Worm (Caenorhabditis elegans) whole organism, L4/young adult: Measurements from ENCODE around the gene thoc-7.

Experiments
- W03F9.2 ChIP-seq: fragments of 150-350 bp; optimal IDR thresholded peaks from 2 replicates; lab custom pipeline; 2014; ENCODE audit warnings: missing biosample characterization, missing genetic modification characterization
- dao-5 ChIP-seq: sonication (generic microtip); optimal IDR thresholded peaks from 2 replicates; lab custom pipeline; 2016; ENCODE audit warnings: missing genotype, missing genetic modification characterization, moderate library complexity, missing compliant biosample characterization
- him-1 ChIP-seq: sonication (generic microtip); optimal IDR thresholded peaks from 2 replicates; lab custom pipeline; 2016; ENCODE audit warnings: missing genotype, missing genetic modification reagents, missing genetic modification characterization, missing compliant biosample characterization

thoc-7 gene

ce11 chrIV:13880803-13881202, 1.7 kb upstream of the thoc-7 start:
- TF ChIP-seq W03F9.2, result no peak
- no peak for TF ChIP-seq him-1 (tag; lab: Kevin White, UChicago)
- TF ChIP-seq dao-5 (tag; lab: Kevin White, UChicago), result no peak

DNA sequence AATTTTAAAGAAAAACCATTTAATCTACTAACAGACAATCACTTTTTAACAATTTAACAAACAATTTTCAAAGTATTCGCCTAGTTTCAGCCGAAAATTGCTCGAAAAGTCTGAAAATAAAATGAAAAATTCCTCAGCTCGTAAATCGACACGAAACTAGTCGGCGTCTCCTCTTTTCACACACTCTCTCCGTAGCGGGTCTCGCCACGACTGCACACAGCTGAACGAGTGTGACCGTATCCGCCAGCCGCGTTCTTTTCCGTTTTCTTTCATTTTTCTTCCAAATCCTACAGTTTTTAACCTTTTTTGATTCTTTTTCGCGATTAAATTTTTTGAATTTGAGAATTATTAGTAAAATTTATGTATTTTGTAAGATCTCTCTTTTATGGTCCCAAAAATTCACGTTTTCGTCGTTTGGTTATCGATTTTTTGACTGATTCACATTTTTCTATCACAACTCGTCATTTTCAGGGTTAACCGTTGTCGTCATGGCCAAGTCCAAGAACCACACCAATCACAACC, 719 bp upstream of the thoc-7 start, which contains the start of gene rpl-29:
Gene rpl-29, plus strand, starts transcription at position 472 of the 522 bp plus-strand sequence.
- no peak for TF ChIP-seq dao-5 (tag; lab: Kevin White, UChicago)
- peak; percentile 78 for TF ChIP-seq W03F9.2
- TF ChIP-seq him-1 (tag; lab: Kevin White, UChicago), result peak; percentile 60

ce11 chrIV:13883922-13884321, 1.4 kb downstream of the thoc-7 start:
- TF ChIP-seq him-1 (tag; lab: Kevin White, UChicago) (no peak), W03F9.2 (no peak), dao-5 (tag; lab: Kevin White, UChicago) (no peak)

- TF ChIP-seq dao-5 (tag; lab: Kevin White, UChicago), result peak; percentile 76
- TF ChIP-seq W03F9.2, result peak; percentile 59
- TF ChIP-seq him-1 (tag; lab: Kevin White, UChicago), result peak; percentile 94
Observed at ce11 chrIV:13887408-13888163, 5.1 kb downstream of the thoc-7 start, which contains the start of gene lin-66. lin-66 (plus strand) TSS chrIV:13888079.

DNA sequence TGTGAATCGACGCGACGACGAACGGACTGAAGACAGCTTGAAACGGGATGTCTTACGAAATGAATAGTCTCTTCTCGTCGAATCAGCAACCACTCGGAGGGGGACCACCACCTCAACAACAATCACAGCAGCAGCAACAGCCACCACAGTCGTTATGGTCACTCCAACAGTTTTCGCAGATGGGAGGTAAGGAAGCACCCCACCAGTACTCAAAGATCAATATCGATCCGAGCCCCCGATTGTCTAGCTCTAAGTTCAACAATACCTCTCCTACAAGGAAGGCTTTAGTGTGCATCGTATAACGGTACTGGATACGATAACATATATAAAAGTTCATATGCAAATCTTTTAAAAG, 5.6 kb downstream of the thoc-7 start:
- TF ChIP-seq dao-5 (tag; lab: Kevin White, UChicago), result no peak
- TF ChIP-seq W03F9.2, result no peak
- no peak for TF ChIP-seq him-1 (tag; lab: Kevin White, UChicago)

DNA sequence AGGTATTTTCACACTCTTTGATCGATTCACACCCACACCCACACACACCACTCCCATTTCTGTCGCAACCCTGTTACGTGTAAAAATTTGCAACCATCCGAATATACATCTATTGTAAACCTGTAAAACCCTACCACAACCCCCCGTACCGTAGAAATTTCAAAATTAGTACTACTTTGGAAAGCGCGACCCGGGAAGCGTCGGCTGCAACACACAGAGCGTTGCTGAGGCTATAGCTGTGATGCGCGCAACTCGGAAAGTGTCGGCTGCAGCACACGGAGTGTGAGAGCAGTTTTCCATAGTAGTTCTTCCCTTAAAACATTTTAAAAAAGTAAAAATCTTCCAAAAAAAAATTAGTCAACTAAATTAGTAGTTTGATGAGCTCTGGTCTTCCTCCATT, 10.6 kb downstream of the thoc-7 start:
- TF ChIP-seq W03F9.2 (no peak), him-1 (tag; lab: Kevin White, UChicago) (no peak), dao-5 (tag; lab: Kevin White, UChicago) (no peak)

ce11 chrIV:13902774-13903173, 20.2 kb downstream of the thoc-7 start, which contains the start of gene Y37A1A.3:
Y37A1A.3 (minus strand) TSS chrIV:13902874.
- no peak for TF ChIP-seq dao-5 (tag; lab: Kevin White, UChicago)
- TF ChIP-seq him-1 (tag; lab: Kevin White, UChicago), result no peak
- no peak for TF ChIP-seq W03F9.2

DNA sequence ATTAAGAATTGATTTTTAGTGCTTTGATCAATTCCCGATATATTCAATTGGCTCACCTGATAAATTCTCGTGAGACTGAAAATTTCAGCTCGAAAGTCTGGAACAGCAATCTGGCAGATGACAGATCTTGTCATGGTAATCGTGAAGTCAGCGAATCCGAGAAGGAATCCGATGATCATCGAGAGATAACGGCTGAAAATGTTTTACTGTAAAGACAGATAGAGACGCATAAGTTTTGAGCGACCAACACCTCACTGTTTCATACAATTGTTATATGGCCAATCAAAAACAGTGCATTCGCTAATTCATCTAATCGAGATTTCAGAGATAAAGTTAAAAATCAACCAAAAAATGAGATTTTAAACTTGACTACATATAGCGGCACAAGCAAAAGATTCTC, 23.8 kb downstream of the thoc-7 start:
- TF ChIP-seq him-1 (tag; lab: Kevin White, UChicago), result no peak
- TF ChIP-seq dao-5 (tag; lab: Kevin White, UChicago), result no peak
- TF ChIP-seq W03F9.2, result no peak

DNA sequence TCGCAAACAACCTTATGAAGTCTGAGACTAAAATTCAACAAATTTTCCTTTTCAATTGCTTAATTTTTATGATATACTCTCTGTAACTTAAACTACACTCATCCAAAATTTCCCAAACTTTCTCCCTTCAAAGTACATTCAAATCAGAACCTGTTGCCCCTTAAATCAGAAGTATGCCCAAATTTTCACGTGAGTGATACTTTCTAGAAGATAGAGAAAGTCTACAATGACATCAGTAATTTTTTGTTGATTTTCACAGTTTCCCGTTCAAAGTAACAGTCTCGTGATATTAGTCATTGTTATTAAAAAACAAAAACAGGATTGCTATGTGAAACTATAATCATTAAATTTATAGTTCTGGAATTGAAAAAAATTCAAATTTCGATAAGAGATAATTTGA, 28.4 kb downstream of the thoc-7 start:
- TF ChIP-seq dao-5 (tag; lab: Kevin White, UChicago) (no peak), him-1 (tag; lab: Kevin White, UChicago) (no peak), W03F9.2 (no peak)

DNA sequence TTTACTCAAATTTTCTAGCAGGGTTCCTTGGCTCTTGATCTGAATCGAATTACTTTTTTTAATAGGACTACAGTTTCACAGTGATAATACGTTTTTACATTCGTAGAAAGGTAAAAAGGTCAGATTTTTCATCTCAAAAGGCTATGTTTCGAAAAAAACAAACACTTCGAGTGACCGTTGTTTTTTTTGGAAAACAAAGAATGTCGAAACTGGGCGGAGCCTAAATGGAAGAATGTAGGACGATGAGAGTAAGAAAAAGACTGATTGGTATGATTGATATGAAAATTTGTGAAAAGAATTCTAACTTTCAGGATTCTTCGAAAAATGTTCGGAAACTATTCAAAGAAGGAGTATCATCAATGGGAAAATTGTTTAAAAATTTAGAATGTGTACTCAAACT, 30.4 kb downstream of the thoc-7 start, which contains the start of gene Y37A1A.2:
Gene Y37A1A.2, minus strand, starts transcription at position 101 of the 400 bp plus-strand sequence.
- TF ChIP-seq him-1 (tag; lab: Kevin White, UChicago) (no peak), dao-5 (tag; lab: Kevin White, UChicago) (no peak), W03F9.2 (no peak)

DNA sequence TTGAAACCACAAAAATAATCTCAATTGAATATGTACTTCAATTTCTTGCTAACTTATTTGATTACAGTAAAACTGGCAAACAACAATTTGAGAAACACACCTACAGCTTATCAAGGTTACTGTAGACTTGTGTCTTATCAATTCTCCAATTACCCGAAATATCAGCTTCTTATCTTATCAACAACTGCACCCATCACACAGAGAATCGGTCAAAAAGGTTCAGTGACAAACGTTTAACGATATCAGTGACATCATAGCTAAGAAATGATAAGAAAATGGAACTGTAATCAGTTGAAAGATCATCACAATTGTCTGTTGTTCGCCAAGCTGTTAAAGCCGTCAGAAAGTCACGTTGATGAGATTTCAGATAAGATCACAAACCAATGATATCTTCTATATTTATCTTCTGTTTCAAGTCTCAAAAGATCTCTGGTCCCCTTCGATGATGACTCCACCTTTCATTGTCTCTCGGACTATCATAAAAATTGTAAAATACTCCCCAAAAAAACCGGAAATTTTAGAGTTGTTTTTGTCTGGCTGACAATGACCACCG, 36.7 kb downstream of the thoc-7 start:
- TF ChIP-seq him-1 (tag; lab: Kevin White, UChicago) (no peak), dao-5 (tag; lab: Kevin White, UChicago) (no peak)

DNA sequence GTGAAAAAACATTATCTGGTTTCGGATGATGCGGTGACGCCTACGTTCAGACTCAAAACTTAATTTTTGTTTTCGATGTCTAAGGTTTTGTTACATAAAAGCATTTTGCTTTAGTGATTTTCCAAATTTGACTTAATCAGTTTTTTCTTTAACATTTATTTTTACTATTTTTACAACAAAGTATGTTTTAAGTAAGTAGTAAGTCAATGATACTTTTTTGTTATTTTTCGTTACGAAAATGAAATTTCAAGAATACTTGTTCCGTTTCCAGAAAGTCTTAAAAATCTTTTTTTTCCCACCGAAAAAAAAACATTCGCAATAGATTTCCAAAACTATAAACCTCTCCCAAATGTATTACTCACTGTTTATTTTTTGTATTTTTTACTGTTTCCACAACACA, 45.1 kb downstream of the thoc-7 start:
- TF ChIP-seq dao-5 (tag; lab: Kevin White, UChicago) (no peak), him-1 (tag; lab: Kevin White, UChicago) (no peak), W03F9.2 (no peak)
